Worm (Caenorhabditis elegans) whole organism, young adult: ENCODE measurements around the gene nhr-264.

Experiments used
- F23B12.7 ChIP-seq: sonication (generic microtip); optimal IDR thresholded peaks from 2 replicates; lab custom pipeline; 2017; ENCODE audit warnings: missing genetic modification characterization, mild to moderate bottlenecking, missing compliant biosample characterization, antibody characterized with exemption, moderate library complexity; ENCODE audit not compliant: insufficient read depth
- F55B11.4 ChIP-seq: sonication (generic microtip); optimal IDR thresholded peaks from 2 replicates; lab custom pipeline; 2016; ENCODE audit warnings: missing compliant biosample characterization, missing genetic modification characterization, borderline replicate concordance; ENCODE audit not compliant: insufficient read depth
- F57A8.1 ChIP-seq: fragments of 200-800 bp; sonication (Bioruptor generic); optimal IDR thresholded peaks from 2 replicates; lab custom pipeline; 2018; ENCODE audit warnings: mild to moderate bottlenecking, missing genetic modification characterization, moderate library complexity, missing compliant biosample characterization
- Y53F4B.3 ChIP-seq: fragments of 200-800 bp; sonication (Bioruptor generic); IDR thresholded peaks from 2 replicates; pipeline ENCODE4 v1.3.6; 2022; ENCODE audit warnings: missing genetic modification reagents, missing genetic modification characterization, missing compliant biosample characterization
- attf-5 ChIP-seq: fragments of 200-800 bp; sonication (Bioruptor generic); optimal IDR thresholded peaks from 2 replicates; lab custom pipeline; 2018; ENCODE audit warnings: mild to moderate bottlenecking, missing genetic modification characterization, missing compliant biosample characterization
- ccch-3 ChIP-seq: fragments of 200-800 bp; sonication (Bioruptor generic); optimal IDR thresholded peaks from 2 replicates; lab custom pipeline; 2018; ENCODE audit warnings: mild to moderate bottlenecking, missing genetic modification characterization, missing compliant biosample characterization
- cebp-2 ChIP-seq: fragments of 200-800 bp; sonication (Bioruptor generic); IDR thresholded peaks from 2 replicates; pipeline ENCODE4 v1.3.6; 2022; ENCODE audit warnings: missing genetic modification characterization, missing compliant biosample characterization
- dpl-1 ChIP-seq: fragments of 150-350 bp; optimal IDR thresholded peaks from 2 replicates; lab custom pipeline; 2014; ENCODE audit warnings: missing biosample characterization, missing genetic modification reagents, missing genetic modification characterization
- gei-17 ChIP-seq: fragments of 200-800 bp; sonication (Bioruptor generic); optimal IDR thresholded peaks from 2 replicates; lab custom pipeline; 2018; ENCODE audit warnings: mild to moderate bottlenecking, missing genetic modification characterization, missing compliant biosample characterization
- lin-54 ChIP-seq: fragments of 200-800 bp; sonication (Bioruptor generic); optimal IDR thresholded peaks from 2 replicates; lab custom pipeline; 2018; ENCODE audit warnings: mild to moderate bottlenecking, missing genetic modification characterization, missing compliant biosample characterization
- mel-28 ChIP-seq: sonication (generic microtip); optimal IDR thresholded peaks from 2 replicates; lab custom pipeline; 2016; ENCODE audit warnings: borderline replicate concordance, mild to moderate bottlenecking, missing genetic modification characterization, missing compliant biosample characterization
- somi-1 ChIP-seq: fragments of 200-800 bp; sonication (Bioruptor generic); optimal IDR thresholded peaks from 2 replicates; lab custom pipeline; 2018; ENCODE audit warnings: mild to moderate bottlenecking, missing genetic modification characterization, missing compliant biosample characterization
- unc-62 ChIP-seq: fragments of 150-350 bp; optimal IDR thresholded peaks from 2 replicates; lab custom pipeline; 2014; ENCODE audit warnings: missing biosample characterization, missing genetic modification reagents, missing genetic modification characterization

DNA sequence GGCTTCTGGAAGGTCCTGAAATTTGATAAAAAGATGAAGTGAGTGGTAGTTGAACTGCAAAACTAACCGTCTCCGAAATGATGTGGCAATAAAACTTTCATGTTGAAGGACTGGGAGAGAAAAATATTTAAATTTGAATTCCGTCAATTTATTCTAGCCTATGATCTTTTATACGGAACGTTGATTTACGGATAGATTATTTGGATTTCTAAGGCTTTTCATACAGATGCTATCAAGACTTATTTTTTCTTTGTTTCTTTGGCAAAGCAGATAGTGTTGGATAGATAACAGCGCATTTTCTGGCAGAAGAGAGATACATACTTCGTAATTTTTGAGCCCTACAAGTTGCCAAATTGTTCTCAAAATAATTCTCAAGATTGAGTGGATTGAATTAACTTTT, 10.3 kb upstream of the nhr-264 start, which contains the start of gene F49C12.4:
- TF ChIP-seq lin-54 (no peak), ccch-3 (no peak), somi-1 (GFP tag; lab: Kevin White, UChicago) (no peak), F57A8.1 (no peak), gei-17 (GFP tag; lab: Kevin White, UChicago) (no peak), F23B12.7 (tag; lab: Kevin White, UChicago) (no peak), attf-5 (GFP tag; lab: Kevin White, UChicago) (no peak), dpl-1 (no peak), mel-28 (no peak), cebp-2 (GFP tag; lab: Robert Waterston, UW) (no peak), Y53F4B.3 (GFP tag; lab: Robert Waterston, UW) (no peak), F55B11.4 (tag; lab: Kevin White, UChicago) (no peak), unc-62 (GFP tag; lab: Kevin White, UChicago) (no peak)
